Fruit fly (Drosophila melanogaster) whole organism, wandering third instar larva: ENCODE measurements around the gene CG14130.

Experiments
- Abd-B ChIP-seq: fragments of >200 bp; optimal IDR thresholded peaks from 2 replicates; lab custom pipeline; 2017; ENCODE audit warnings: missing biosample characterization, missing genetic modification characterization
- CG32264 ChIP-seq: fragments of 200-800 bp; sonication (Bioruptor generic); optimal IDR thresholded peaks from 2 replicates; lab custom pipeline; 2016; ENCODE audit warnings: missing biosample characterization, missing genetic modification characterization
- CG9705 ChIP-seq: fragments of 200-800 bp; sonication (Bioruptor generic); optimal IDR thresholded peaks from 2 replicates; lab custom pipeline; 2018; ENCODE audit warnings: missing biosample characterization, mild to moderate bottlenecking, missing genetic modification characterization
- CrebA ChIP-seq: fragments of 200-800 bp; sonication (Bioruptor generic); optimal IDR thresholded peaks from 2 replicates; lab custom pipeline; 2016; ENCODE audit warnings: missing biosample characterization, mild to moderate bottlenecking, missing genetic modification characterization, borderline replicate concordance
- Dfd ChIP-seq: fragments of >200 bp; optimal IDR thresholded peaks from 2 replicates; lab custom pipeline; 2017; ENCODE audit warnings: missing biosample characterization, missing genetic modification characterization
- Dif ChIP-seq: fragments of 200-275, 200-300 bp; sonication (Bioruptor generic); optimal IDR thresholded peaks from 2 replicates; lab custom pipeline; 2018; ENCODE audit warnings: missing biosample characterization, missing genetic modification characterization; ENCODE audit not compliant: partially characterized antibody
- GATAd ChIP-seq: sonication (Bioruptor generic); optimal IDR thresholded peaks from 2 replicates; lab custom pipeline; 2016; ENCODE audit warnings: missing biosample characterization, missing genetic modification characterization
- HLH106 ChIP-seq: fragments of 200-800 bp; optimal IDR thresholded peaks from 3 replicates; lab custom pipeline; 2019; ENCODE audit warnings: missing biosample characterization, mild to moderate bottlenecking, missing genetic modification characterization, moderate library complexity
- Hr78 ChIP-seq: fragments of >200 bp; optimal IDR thresholded peaks from 2 replicates; lab custom pipeline; 2017; ENCODE audit warnings: missing biosample characterization, missing genetic modification characterization
- Hr83 ChIP-seq: fragments of 200-300 bp; sonication (Bioruptor generic); optimal IDR thresholded peaks from 2 replicates; lab custom pipeline; 2016; ENCODE audit warnings: missing biosample characterization, mild to moderate bottlenecking, missing genetic modification characterization, moderate library complexity; ENCODE audit not compliant: poor library complexity, severe bottlenecking
- Jra ChIP-seq: sonication (Bioruptor generic); optimal IDR thresholded peaks from 2 replicates; lab custom pipeline; 2016; ENCODE audit warnings: missing biosample characterization, missing genetic modification characterization
- Mio ChIP-seq: sonication (Bioruptor generic); optimal IDR thresholded peaks from 2 replicates; lab custom pipeline; 2016; ENCODE audit warnings: missing biosample characterization, missing genetic modification characterization
- Myc ChIP-seq: fragments of >200 bp; optimal IDR thresholded peaks from 2 replicates; lab custom pipeline; 2017
- N ChIP-seq: fragments of >200 bp; optimal IDR thresholded peaks from 2 replicates; lab custom pipeline; 2018; ENCODE audit warnings: missing biosample characterization, missing external identifiers, missing genetic modification characterization
- OdsH ChIP-seq: fragments of 200-800 bp; sonication (Bioruptor generic); optimal IDR thresholded peaks from 2 replicates; lab custom pipeline; 2016; ENCODE audit warnings: missing biosample characterization, mild to moderate bottlenecking, missing genetic modification characterization
- Rel ChIP-seq, 2 experiments: fragments of 200-800 bp; sonication (Bioruptor generic) in 1 of 2; optimal IDR thresholded peaks; 2 replicates in 1 of 2; 3 replicates in 1 of 2; lab custom pipeline; 2016 to 2019; ENCODE audit warnings: mild to moderate bottlenecking in 2 of 2, missing biosample characterization in 2 of 2, missing genetic modification characterization in 2 of 2, moderate library complexity in 1 of 2
- Sp1 ChIP-seq: fragments of 200-800 bp; sonication (Bioruptor generic); optimal IDR thresholded peaks from 3 replicates; lab custom pipeline; 2019; ENCODE audit warnings: missing biosample characterization, mild to moderate bottlenecking, missing genetic modification characterization, moderate library complexity
- br ChIP-seq: fragments of 200-800 bp; sonication (Bioruptor generic); optimal IDR thresholded peaks from 2 replicates; lab custom pipeline; 2016; ENCODE audit warnings: missing biosample characterization, missing genetic modification characterization
- brk ChIP-seq: fragments of 200-800 bp; sonication (Bioruptor generic); optimal IDR thresholded peaks from 2 replicates; lab custom pipeline; 2016; ENCODE audit warnings: missing biosample characterization, mild to moderate bottlenecking, missing genetic modification characterization
- dmrt93B ChIP-seq: fragments of 200-800 bp; sonication (Bioruptor generic); optimal IDR thresholded peaks from 2 replicates; lab custom pipeline; 2018; ENCODE audit warnings: missing biosample characterization, mild to moderate bottlenecking, missing genetic modification characterization
- dsf ChIP-seq: sonication (Bioruptor generic); optimal IDR thresholded peaks from 2 replicates; lab custom pipeline; 2016; ENCODE audit warnings: missing biosample characterization, missing genetic modification characterization, borderline replicate concordance
- ey ChIP-seq: fragments of 200-800 bp; sonication (Bioruptor generic); optimal IDR thresholded peaks from 2 replicates; lab custom pipeline; 2016; ENCODE audit warnings: missing biosample characterization, missing genetic modification characterization
- foxo ChIP-seq, 2 experiments: fragments of 200-800 bp; sonication (Bioruptor generic); optimal IDR thresholded peaks; 2 replicates in 1 of 2; 3 replicates in 1 of 2; lab custom pipeline; 2016 to 2017; ENCODE audit warnings: missing biosample characterization in 2 of 2, missing genetic modification characterization in 2 of 2
- fru ChIP-seq: fragments of 200-800 bp; sonication (Bioruptor generic); optimal IDR thresholded peaks from 3 replicates; lab custom pipeline; 2016; ENCODE audit warnings: missing biosample characterization, mild to moderate bottlenecking, missing genetic modification characterization
- h ChIP-seq: fragments of 200-800 bp; sonication (Bioruptor generic); optimal IDR thresholded peaks from 3 replicates; lab custom pipeline; 2016; ENCODE audit warnings: missing biosample characterization, mild to moderate bottlenecking, missing genetic modification characterization
- jim ChIP-seq: fragments of 175-275, 200-325 bp; sonication (Bioruptor generic); optimal IDR thresholded peaks from 2 replicates; lab custom pipeline; 2016; ENCODE audit warnings: missing biosample characterization, mild to moderate bottlenecking, missing genetic modification characterization
- lola ChIP-seq: fragments of >200 bp; optimal IDR thresholded peaks from 2 replicates; lab custom pipeline; 2017; ENCODE audit warnings: missing biosample characterization, missing genetic modification characterization
- pan ChIP-seq: fragments of >200 bp; optimal IDR thresholded peaks from 2 replicates; lab custom pipeline; 2017
- psq ChIP-seq: fragments of 200-800 bp; sonication (Bioruptor generic); optimal IDR thresholded peaks from 3 replicates; lab custom pipeline; 2017; ENCODE audit warnings: missing biosample characterization, mild to moderate bottlenecking, missing genetic modification characterization, moderate library complexity
- rgr ChIP-seq: fragments of 200-800 bp; sonication (Bioruptor generic); optimal IDR thresholded peaks from 3 replicates; lab custom pipeline; 2016; ENCODE audit warnings: missing biosample characterization, mild to moderate bottlenecking, missing genetic modification characterization
- sage ChIP-seq: fragments of 200-800 bp; sonication (Bioruptor generic); optimal IDR thresholded peaks from 2 replicates; lab custom pipeline; 2016; ENCODE audit warnings: missing biosample characterization, mild to moderate bottlenecking, missing genetic modification characterization
- sv ChIP-seq: fragments of 200-800 bp; sonication (Bioruptor generic); optimal IDR thresholded peaks from 3 replicates; lab custom pipeline; 2016; ENCODE audit warnings: missing biosample characterization, missing genetic modification characterization
- tai ChIP-seq: sonication (Bioruptor generic); optimal IDR thresholded peaks from 2 replicates; lab custom pipeline; 2016; ENCODE audit warnings: missing biosample characterization, missing genetic modification characterization
- usp ChIP-seq: fragments of >200 bp; optimal IDR thresholded peaks from 2 replicates; lab custom pipeline; 2017; ENCODE audit warnings: missing biosample characterization, missing genetic modification characterization
- woc ChIP-seq: sonication (Bioruptor generic); optimal IDR thresholded peaks from 2 replicates; lab custom pipeline; 2016; ENCODE audit warnings: missing biosample characterization, mild to moderate bottlenecking, missing genetic modification characterization

Gene CG14130

dm6 chr3L:11836575-11837077, 21.4 kb downstream of the CG14130 start, which contains the start of gene CG43064:
Gene CG43064 (minus strand): TSS chr3L:11836721.
- TF ChIP-seq Abd-B (no peak), rgr (GFP tag; lab: Kevin White, UChicago) (no peak), psq (no peak), br (no peak), jim (GFP tag; lab: Kevin White, UChicago) (no peak), brk (GFP tag; lab: Kevin White, UChicago) (peak; percentile 3), Rel (GFP tag; optimal IDR thresholded peaks at IDR 0.05; lab: Kevin White, UChicago) (no peak), Rel (tag; optimal IDR thresholded peaks at IDR 0.05; lab: Kevin White, UChicago) (peak; percentile 100), dsf (GFP tag; lab: Kevin White, UChicago) (no peak), pan (lab: Kevin White, UChicago) (no peak), Dfd (GFP tag; lab: Kevin White, UChicago) (no peak)

dm6 chr3L:11847703-11848102, 32.5 kb downstream of the CG14130 start, which contains the start of gene CG12521:
Gene CG12521 (minus strand): TSS chr3L:11847803.
- TF ChIP-seq Hr83 (GFP tag; lab: Kevin White, UChicago) (no peak), h (GFP tag; lab: Kevin White, UChicago) (no peak), usp (no peak), dmrt93B (GFP tag; lab: Kevin White, UChicago) (no peak), ey (no peak)

- no peak for TF ChIP-seq Sp1 (GFP tag; lab: Kevin White, UChicago)
- TF ChIP-seq HLH106 (tag; lab: Kevin White, UChicago): no peak
- TF ChIP-seq Dfd (GFP tag; lab: Kevin White, UChicago): no peak
- TF ChIP-seq Myc: no peak
- no peak for TF ChIP-seq woc (GFP tag; lab: Kevin White, UChicago)
- TF ChIP-seq OdsH (GFP tag; lab: Kevin White, UChicago): no peak
- TF ChIP-seq dsf (GFP tag; lab: Kevin White, UChicago): no peak
- TF ChIP-seq Abd-B: no peak
- no peak for TF ChIP-seq rgr (GFP tag; lab: Kevin White, UChicago)
- no peak for TF ChIP-seq CrebA (GFP tag; lab: Kevin White, UChicago)
- TF ChIP-seq foxo (GFP tag; optimal IDR thresholded peaks at IDR 0.05; lab: Kevin White, UChicago): no peak
- no peak for TF ChIP-seq tai (GFP tag; lab: Kevin White, UChicago)
- no peak for TF ChIP-seq sv (GFP tag; lab: Kevin White, UChicago)
- no peak for TF ChIP-seq brk (GFP tag; lab: Kevin White, UChicago)
- no peak for TF ChIP-seq N (GFP tag; lab: Kevin White, UChicago)
- no peak for TF ChIP-seq ey
These were observed 37.7 kb downstream of the CG14130 start for dm6 chr3L:11852924-11853323.

DNA sequence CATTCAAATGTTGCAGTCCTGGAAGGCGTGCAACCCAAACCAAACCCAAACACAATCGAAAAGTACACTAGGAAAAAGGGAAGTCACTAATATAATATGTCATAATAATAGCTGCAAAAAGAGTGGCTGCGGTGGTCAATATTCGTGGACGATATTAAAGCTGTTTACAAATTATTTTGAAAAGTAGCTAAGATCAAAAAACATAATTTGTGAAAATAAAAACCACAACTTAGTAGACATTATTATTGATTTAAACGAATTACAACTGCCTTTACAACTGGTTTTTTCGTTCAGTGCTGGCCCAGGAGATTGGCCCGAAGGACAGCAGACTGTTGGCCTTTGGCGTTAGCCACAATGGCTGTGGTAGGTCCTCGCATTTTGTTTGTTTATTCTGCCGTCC, 43.5 kb downstream of the CG14130 start:
- TF ChIP-seq Hr83 (GFP tag; lab: Kevin White, UChicago) (no peak), ey (no peak), Mio (GFP tag; lab: Kevin White, UChicago) (no peak), HLH106 (tag; lab: Kevin White, UChicago) (no peak), sv (GFP tag; lab: Kevin White, UChicago) (no peak), Dif (no peak), Abd-B (no peak), GATAd (GFP tag; lab: Kevin White, UChicago) (no peak), Jra (GFP tag; lab: Kevin White, UChicago) (no peak), Hr78 (no peak), Rel (GFP tag; optimal IDR thresholded peaks at IDR 0.05; lab: Kevin White, UChicago) (no peak), Rel (tag; optimal IDR thresholded peaks at IDR 0.05; lab: Kevin White, UChicago) (no peak), pan (lab: Kevin White, UChicago) (no peak), psq (no peak), sage (GFP tag; lab: Kevin White, UChicago) (no peak), lola (GFP tag; lab: Kevin White, UChicago) (no peak)

dm6 chr3L:11862266-11862665, 47.0 kb downstream of the CG14130 start:
- no peak for TF ChIP-seq Rel (GFP tag; optimal IDR thresholded peaks at IDR 0.05; lab: Kevin White, UChicago)
- no peak for TF ChIP-seq Rel (tag; optimal IDR thresholded peaks at IDR 0.05; lab: Kevin White, UChicago)
- no peak for TF ChIP-seq jim (GFP tag; lab: Kevin White, UChicago)
- no peak for TF ChIP-seq Dfd (GFP tag; lab: Kevin White, UChicago)
- no peak for TF ChIP-seq rgr (GFP tag; lab: Kevin White, UChicago)
- no peak for TF ChIP-seq foxo (GFP tag; optimal IDR thresholded peaks at IDR 0.05; lab: Kevin White, UChicago)
- TF ChIP-seq dmrt93B (GFP tag; lab: Kevin White, UChicago): no peak
- TF ChIP-seq Jra (GFP tag; lab: Kevin White, UChicago): no peak
- no peak for TF ChIP-seq Dif
- TF ChIP-seq Sp1 (GFP tag; lab: Kevin White, UChicago): no peak
- TF ChIP-seq Abd-B: no peak
- no peak for TF ChIP-seq brk (GFP tag; lab: Kevin White, UChicago)
- TF ChIP-seq tai (GFP tag; lab: Kevin White, UChicago): no peak
- TF ChIP-seq CG32264 (GFP tag; lab: Kevin White, UChicago): no peak
- no peak for TF ChIP-seq Mio (GFP tag; lab: Kevin White, UChicago)
- no peak for TF ChIP-seq fru (GFP tag; lab: Kevin White, UChicago)
- no peak for TF ChIP-seq CG9705 (GFP tag; lab: Kevin White, UChicago)
- no peak for TF ChIP-seq h (GFP tag; lab: Kevin White, UChicago)
- no peak for TF ChIP-seq OdsH (GFP tag; lab: Kevin White, UChicago)
